Worm (Caenorhabditis elegans): ENCODE data around the gene calu-1.

DNA sequence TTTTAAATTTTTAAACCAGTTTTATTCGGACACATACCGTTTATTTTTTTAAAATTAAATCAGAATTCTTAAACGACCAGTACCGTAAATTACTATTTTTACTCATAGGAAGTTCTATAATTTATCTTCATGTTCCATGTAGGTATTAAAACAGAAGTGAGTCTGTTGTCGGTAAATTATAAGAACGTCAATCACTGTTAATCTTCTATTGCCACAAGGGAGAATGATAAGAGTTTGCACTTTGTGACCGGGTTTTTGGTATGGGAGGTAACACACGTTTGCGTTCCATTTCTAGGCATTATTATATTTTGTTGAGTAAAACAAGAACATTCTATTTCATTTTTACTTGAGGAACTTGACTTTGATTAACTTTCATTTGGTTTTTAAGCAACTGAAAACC lies 38.3 kb upstream of the calu-1 start, which contains the start of gene hsd-3:
- TF ChIP-seq unc-62 (GFP tag; optimal IDR thresholded peaks at IDR 0.05) (no peak), mdl-1 (tag; optimal IDR thresholded peaks at IDR 0.05) (no peak), ztf-4 (tag; optimal IDR thresholded peaks at IDR 0.05) (no peak), ceh-16 (tag; optimal IDR thresholded peaks at IDR 0.05) (no peak), snpc-4 (tag; optimal IDR thresholded peaks at IDR 0.05) (no peak)

Measured in whole organism, L2 larva.